Worm (Caenorhabditis elegans) whole organism, L4 larva: ENCODE data around the gene F53F1.4.

Source experiments
- ama-1 ChIP-seq: fragments of 150-350 bp; optimal IDR thresholded peaks from 2 replicates; lab custom pipeline; 2014; ENCODE audit warnings: inconsistent platforms, mixed read lengths
- egl-27 ChIP-seq: sonication (generic microtip); optimal IDR thresholded peaks from 3 replicates; lab custom pipeline; 2017; ENCODE audit warnings: missing biosample characterization, missing genetic modification reagents, missing genetic modification characterization
- nhr-237 ChIP-seq: sonication (generic microtip); optimal IDR thresholded peaks from 2 replicates; lab custom pipeline; 2017; ENCODE audit warnings: missing biosample characterization, missing genetic modification characterization
- unc-130 ChIP-seq: sonication (generic microtip); optimal IDR thresholded peaks from 2 replicates; lab custom pipeline; 2016; ENCODE audit warnings: missing genetic modification reagents, missing genetic modification characterization, missing compliant biosample characterization
- ztf-11 ChIP-seq: fragments of 150-350 bp; optimal IDR thresholded peaks from 2 replicates; lab custom pipeline; 2014; ENCODE audit warnings: missing biosample characterization, missing genetic modification characterization

ce11 chrV:13423045-13423444 lies 12.2 kb downstream of the F53F1.4 start, which contains the start of gene srv-9:
- no peak for TF ChIP-seq egl-27 (tag; lab: Kevin White, UChicago)
- no peak for TF ChIP-seq unc-130 (GFP tag; lab: Kevin White, UChicago)
- no peak for TF ChIP-seq nhr-237 (tag; lab: Kevin White, UChicago)
- TF ChIP-seq ztf-11 (tag; lab: Kevin White, UChicago): no peak
- TF ChIP-seq ama-1 (lab: Kevin White, UChicago): no peak
